Worm (Caenorhabditis elegans) whole organism, midembryonic: ENCODE measurements around the gene bath-23.
"Not testable (repeated sequence)": the region's sequence is repeated elsewhere in the genome, so short reads cannot be mapped to it uniquely, and the experiment has no call there.

ENCODE experiments used
- T22C8.4 ChIP-seq: fragments of 200-800 bp; sonication (Bioruptor generic); IDR thresholded peaks from 2 replicates; pipeline ENCODE4 v1.3.6; 2022; ENCODE audit warnings: missing genetic modification characterization, missing compliant biosample characterization
- cog-1 ChIP-seq: sonication (generic microtip); optimal IDR thresholded peaks from 2 replicates; lab custom pipeline; 2016; ENCODE audit warnings: missing genetic modification characterization, missing compliant biosample characterization
- flt-1 ChIP-seq: fragments of 200-800 bp; sonication (Bioruptor generic); IDR thresholded peaks from 2 replicates; pipeline ENCODE4 v1.3.6; 2022; ENCODE audit warnings: missing genetic modification characterization, missing compliant biosample characterization
- klf-2 ChIP-seq: fragments of 200-800 bp; sonication (Bioruptor generic); conservative IDR thresholded peaks from 2 replicates; pipeline ENCODE4 v1.3.6; 2022; ENCODE audit warnings: missing genetic modification reagents, missing genetic modification characterization, missing compliant biosample characterization
- med-1 ChIP-seq: sonication (generic microtip); optimal IDR thresholded peaks from 2 replicates; lab custom pipeline; 2017; ENCODE audit warnings: missing genetic modification characterization, mild to moderate bottlenecking, missing compliant biosample characterization, antibody characterized with exemption, missing genetic modification reagents; ENCODE audit not compliant: insufficient read depth
- ref-1 ChIP-seq: fragments of 200-800 bp; sonication (Bioruptor generic); conservative IDR thresholded peaks from 2 replicates; pipeline ENCODE4 v1.3.6; 2022; ENCODE audit warnings: missing genetic modification reagents, missing genetic modification characterization, missing compliant biosample characterization
- ztf-23 ChIP-seq: fragments of 200-800 bp; sonication (Bioruptor generic); IDR thresholded peaks from 2 replicates; pipeline ENCODE4 v1.3.6; 2022; ENCODE audit warnings: missing genetic modification reagents, missing genetic modification characterization, missing compliant biosample characterization

- TF ChIP-seq ref-1 (GFP tag; lab: Robert Waterston, UW); klf-2 (GFP tag; lab: Robert Waterston, UW); med-1; cog-1 (tag; lab: Kevin White, UChicago); T22C8.4 (GFP tag; lab: Robert Waterston, UW); ztf-23 (GFP tag; lab: Robert Waterston, UW): not testable (repeated sequence)
- TF ChIP-seq flt-1 = peak; percentile 11; the same call in 1 of the 2 replicates
These were observed 5.5 kb upstream of the bath-23 start for ce11 chrII:3365569-3365968.
